Worm (Caenorhabditis elegans) whole organism, L3 larva: ENCODE measurements around the gene pccb-1.

Source experiments
- ceh-28 ChIP-seq: fragments of 150-350 bp; optimal IDR thresholded peaks from 2 replicates; lab custom pipeline; 2014; ENCODE audit warnings: missing biosample characterization, missing genetic modification reagents, missing genetic modification characterization
- ceh-82 ChIP-seq: fragments of 150-350 bp; optimal IDR thresholded peaks from 2 replicates; lab custom pipeline; 2014; ENCODE audit warnings: missing biosample characterization, missing genetic modification characterization
- ceh-9 ChIP-seq: sonication (generic microtip); optimal IDR thresholded peaks from 2 replicates; lab custom pipeline; 2018; ENCODE audit warnings: missing biosample characterization, missing genetic modification characterization
- daf-12 ChIP-seq: fragments of 150-350 bp; optimal IDR thresholded peaks from 2 replicates; lab custom pipeline; 2014; ENCODE audit warnings: missing biosample characterization, missing genetic modification reagents, missing genetic modification characterization
- egl-5 ChIP-seq: fragments of 150-350 bp; optimal IDR thresholded peaks from 2 replicates; lab custom pipeline; 2017; ENCODE audit warnings: missing biosample characterization, missing genetic modification reagents, missing genetic modification characterization, inconsistent platforms
- elt-1 ChIP-seq: fragments of 150-350 bp; optimal IDR thresholded peaks from 2 replicates; lab custom pipeline; 2014; ENCODE audit warnings: missing biosample characterization, missing genetic modification characterization
- elt-2 ChIP-seq: sonication (generic microtip); optimal IDR thresholded peaks from 2 replicates; lab custom pipeline; 2016; ENCODE audit warnings: missing genetic modification reagents, mild to moderate bottlenecking, missing genetic modification characterization, missing compliant biosample characterization
- eor-1 ChIP-seq, 2 experiments: fragments of 150-350 bp; optimal IDR thresholded peaks; 2 replicates each; lab custom pipeline; 2014 to 2018; ENCODE audit warnings: missing biosample characterization in 2 of 2, missing genetic modification characterization in 2 of 2
- fkh-2 ChIP-seq: fragments of 150-350 bp; optimal IDR thresholded peaks from 2 replicates; lab custom pipeline; 2014; ENCODE audit warnings: missing biosample characterization, missing genetic modification reagents, missing genetic modification characterization
- fos-1 ChIP-seq: fragments of 150-350 bp; optimal IDR thresholded peaks from 2 replicates; lab custom pipeline; 2014; ENCODE audit warnings: missing biosample characterization, missing genetic modification characterization
- hmg-11 ChIP-seq: sonication (generic microtip); optimal IDR thresholded peaks from 2 replicates; lab custom pipeline; 2016; ENCODE audit warnings: missing genetic modification characterization, missing compliant biosample characterization
- mdl-1 ChIP-seq: fragments of 150-350 bp; optimal IDR thresholded peaks from 2 replicates; lab custom pipeline; 2014; ENCODE audit warnings: missing biosample characterization, missing genetic modification characterization
- mml-1 ChIP-seq: fragments of 150-350 bp; sonication (generic microtip); optimal IDR thresholded peaks from 3 replicates; lab custom pipeline; 2014; ENCODE audit warnings: missing biosample characterization, missing genetic modification characterization
- nhr-11 ChIP-seq: fragments of 150-350 bp; optimal IDR thresholded peaks from 2 replicates; lab custom pipeline; 2014; ENCODE audit warnings: missing biosample characterization, missing genetic modification characterization
- nhr-237 ChIP-seq: fragments of 150-350 bp; optimal IDR thresholded peaks from 2 replicates; lab custom pipeline; 2014; ENCODE audit warnings: missing biosample characterization, missing genetic modification characterization
- nhr-43 ChIP-seq: sonication (generic microtip); optimal IDR thresholded peaks from 2 replicates; lab custom pipeline; 2016; ENCODE audit warnings: mild to moderate bottlenecking, missing genetic modification characterization, missing compliant biosample characterization; ENCODE audit not compliant: poor library complexity, severe bottlenecking
- pha-4 ChIP-seq: fragments of 150-350 bp; optimal IDR thresholded peaks from 2 replicates; lab custom pipeline; 2014; ENCODE audit warnings: missing biosample characterization, missing genetic modification reagents, missing genetic modification characterization
- pqm-1 ChIP-seq: fragments of 150-350 bp; optimal IDR thresholded peaks from 2 replicates; lab custom pipeline; 2017; ENCODE audit warnings: missing biosample characterization, missing genetic modification characterization, inconsistent platforms
- tbx-2 ChIP-seq: sonication (generic microtip); optimal IDR thresholded peaks from 2 replicates; lab custom pipeline; 2016; ENCODE audit warnings: mild to moderate bottlenecking, missing genetic modification characterization, missing compliant biosample characterization
- zag-1 ChIP-seq: fragments of 150-350 bp; optimal IDR thresholded peaks from 2 replicates; lab custom pipeline; 2014; ENCODE audit warnings: missing biosample characterization, missing genetic modification characterization

The pccb-1 gene

DNA sequence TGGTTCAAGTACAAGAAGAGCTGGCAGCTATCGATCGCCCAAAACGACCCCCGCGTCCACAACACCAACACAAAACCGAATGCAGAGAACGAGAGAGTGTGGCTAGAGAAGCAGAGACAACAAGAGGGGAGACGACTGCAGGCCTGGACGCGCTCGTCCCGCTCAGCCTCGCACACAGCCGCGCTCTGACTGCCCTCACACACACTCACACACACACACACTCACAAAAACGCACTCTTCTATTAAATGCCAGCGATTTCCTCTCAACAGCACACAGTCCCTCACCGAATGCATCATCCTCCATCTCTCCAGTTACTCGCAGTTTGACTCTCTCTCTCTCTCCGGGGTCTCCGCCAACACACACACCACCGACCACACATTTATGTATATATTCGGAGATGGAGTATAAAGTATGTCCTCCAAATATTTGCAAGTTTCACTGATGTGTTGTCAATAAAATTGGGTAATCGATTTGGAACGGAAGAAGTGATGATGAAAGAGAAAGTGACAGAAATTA lies 38.3 kb downstream of the pccb-1 start (continued):
- peak; percentile 87 for TF ChIP-seq nhr-11 (tag; lab: Kevin White, UChicago)
- TF ChIP-seq hmg-11 (tag; lab: Kevin White, UChicago): peak; percentile 97
- no peak for TF ChIP-seq ceh-9 (tag; lab: Kevin White, UChicago)
- TF ChIP-seq daf-12: no peak
- TF ChIP-seq ceh-28 (tag; lab: Kevin White, UChicago): peak; percentile 80

DNA sequence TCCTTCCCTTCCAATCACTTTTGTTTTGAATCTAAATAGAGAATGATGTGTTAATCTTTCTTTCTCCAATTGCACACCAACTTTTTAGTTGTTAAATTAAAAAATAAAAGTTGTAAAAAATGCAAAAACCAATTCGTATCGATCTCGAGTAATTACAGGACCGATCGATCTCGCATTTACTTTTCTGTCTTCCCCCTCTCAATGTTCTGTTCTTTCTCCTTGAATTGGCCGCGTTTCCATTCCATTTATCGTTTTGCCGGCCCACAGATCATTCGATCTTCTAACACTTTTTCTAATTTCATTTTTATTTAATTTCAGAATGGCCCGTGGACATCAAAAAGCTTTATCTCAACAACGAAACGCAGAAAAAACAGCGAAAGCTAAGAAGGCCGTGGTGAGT lies 45.8 kb downstream of the pccb-1 start, which contains the start of gene K10B3.1:
Gene K10B3.1, plus strand, starts transcription at position 301 of the 400 bp plus-strand sequence.
- TF ChIP-seq fkh-2 (tag; lab: Kevin White, UChicago): no peak
- peak; percentile 3 for TF ChIP-seq pha-4

DNA sequence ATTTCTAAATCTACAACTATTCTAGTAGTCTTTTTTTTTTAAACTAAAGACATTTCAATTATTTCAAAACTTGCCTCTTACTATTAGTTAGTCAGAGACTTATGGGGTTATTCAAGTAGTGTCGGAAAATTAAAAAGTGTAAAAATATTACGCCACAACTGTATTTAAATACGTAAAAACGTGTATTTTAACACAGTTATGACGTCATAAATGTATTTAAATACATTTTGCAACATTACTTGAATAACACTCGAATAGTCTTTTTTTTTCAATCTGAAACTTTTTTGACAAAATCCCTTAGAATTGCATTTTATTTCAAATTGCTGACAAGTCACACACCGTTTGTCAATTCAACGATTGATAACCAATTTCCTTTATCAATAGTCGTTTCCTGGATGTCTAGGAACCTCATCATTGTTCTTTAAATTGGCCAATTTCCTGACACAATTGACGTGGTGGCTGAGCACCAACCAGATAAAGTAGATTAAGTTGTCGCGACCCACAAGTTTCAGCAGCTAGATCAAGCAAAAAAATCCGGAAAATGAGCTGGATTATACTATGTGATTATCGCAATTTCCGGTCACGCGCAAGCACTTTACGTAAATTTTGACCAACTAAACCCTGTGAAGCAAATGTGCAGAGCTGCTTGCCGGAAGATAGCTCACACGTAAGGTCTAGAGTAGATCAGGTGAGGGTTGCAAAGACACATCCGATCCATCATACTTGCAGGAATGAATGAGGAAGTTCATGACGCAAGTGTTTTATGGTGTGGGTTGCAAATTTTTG lies 50.4 kb downstream of the pccb-1 start:
- TF ChIP-seq daf-12 (no peak), eor-1 (tag; optimal IDR thresholded peaks at IDR 0.05; lab: Kevin White, UChicago) (no peak), ceh-9 (tag; lab: Kevin White, UChicago) (no peak), nhr-237 (tag; lab: Kevin White, UChicago) (no peak)

DNA sequence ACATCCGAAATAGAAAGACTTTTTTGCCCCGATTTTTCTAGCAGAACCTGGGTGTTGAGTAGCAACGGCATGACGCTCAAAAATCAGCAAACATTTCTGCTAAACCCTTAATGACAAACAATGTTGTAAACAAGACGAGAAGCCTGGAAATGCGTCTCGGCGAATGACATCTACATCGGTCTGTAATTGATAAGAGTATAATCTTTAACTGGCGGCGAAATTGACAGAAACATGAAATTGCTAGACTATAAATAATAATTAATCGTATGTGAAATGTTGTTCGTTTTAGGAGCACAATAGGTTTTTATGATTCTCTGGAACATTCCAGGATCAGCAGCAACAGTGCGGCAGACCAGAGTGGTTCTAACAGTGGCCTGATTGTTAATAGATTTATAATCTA lies 52.4 kb downstream of the pccb-1 start:
- no peak for TF ChIP-seq elt-1
- TF ChIP-seq pha-4: no peak
- no peak for TF ChIP-seq nhr-43 (tag; lab: Kevin White, UChicago)
- peak; percentile 46 for TF ChIP-seq elt-2 (tag; lab: Kevin White, UChicago)
- TF ChIP-seq zag-1: no peak
- no peak for TF ChIP-seq nhr-11 (tag; lab: Kevin White, UChicago)
- no peak for TF ChIP-seq tbx-2
- no peak for TF ChIP-seq mdl-1 (tag; lab: Kevin White, UChicago)
- TF ChIP-seq fos-1: no peak
- TF ChIP-seq mml-1 (tag; lab: Kevin White, UChicago): no peak
- TF ChIP-seq pqm-1 (tag; lab: Kevin White, UChicago): peak; percentile 15
- TF ChIP-seq ceh-28 (tag; lab: Kevin White, UChicago): no peak
- no peak for TF ChIP-seq ceh-82 (tag; lab: Kevin White, UChicago)
- TF ChIP-seq nhr-237 (tag; lab: Kevin White, UChicago): no peak
- no peak for TF ChIP-seq egl-5 (tag; lab: Kevin White, UChicago)
